Fruit fly (Drosophila melanogaster): ENCODE results near the gene CG4375.

CG4375 gene

DNA sequence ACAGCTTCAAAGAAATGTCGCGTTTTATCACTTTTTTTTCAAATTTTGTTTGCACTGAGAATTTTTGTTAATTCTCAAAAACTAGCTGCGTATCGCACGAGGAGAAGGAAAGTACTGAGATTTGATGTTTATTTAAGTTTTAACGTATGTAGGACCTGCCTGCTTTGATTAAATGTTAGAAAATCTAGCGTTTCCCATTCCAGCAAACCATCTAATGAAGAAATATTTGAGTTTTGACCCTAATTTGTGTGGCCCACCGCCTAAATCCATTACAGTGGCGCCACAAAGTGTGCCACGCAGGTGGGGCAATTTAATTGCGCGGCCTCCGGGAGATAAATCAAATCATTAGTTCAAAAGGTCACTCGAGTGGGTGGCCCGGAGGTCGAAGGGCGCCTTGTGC lies at the start of gene CG4375:
TSS of gene CG4375 (minus strand) at position 101 of the 400 bp plus-strand sequence.
- TF ChIP-seq CG4820 (GFP tag; optimal IDR thresholded peaks at IDR 0.05) (no peak), danr (GFP tag; IDR thresholded peaks at IDR 0.05) (no peak), Dp (GFP tag; optimal IDR thresholded peaks at IDR 0.05) (no peak), CG12219 (GFP tag; optimal IDR thresholded peaks at IDR 0.05) (no peak), aop (GFP tag; IDR thresholded peaks at IDR 0.05) (no peak), CHES-1-like (GFP tag; optimal IDR thresholded peaks at IDR 0.05) (no peak), CG8924 (tag; optimal IDR thresholded peaks at IDR 0.05) (no peak), Pdp1 (GFP tag; optimal IDR thresholded peaks at IDR 0.05) (no peak), HLHmδ (GFP tag; optimal IDR thresholded peaks at IDR 0.05) (no peak), NC2α (GFP tag; optimal IDR thresholded peaks at IDR 0.05) (no peak), Spps (tag; optimal IDR thresholded peaks at IDR 0.05) (no peak), CG15011 (GFP tag; optimal IDR thresholded peaks at IDR 0.05) (no peak)

DNA sequence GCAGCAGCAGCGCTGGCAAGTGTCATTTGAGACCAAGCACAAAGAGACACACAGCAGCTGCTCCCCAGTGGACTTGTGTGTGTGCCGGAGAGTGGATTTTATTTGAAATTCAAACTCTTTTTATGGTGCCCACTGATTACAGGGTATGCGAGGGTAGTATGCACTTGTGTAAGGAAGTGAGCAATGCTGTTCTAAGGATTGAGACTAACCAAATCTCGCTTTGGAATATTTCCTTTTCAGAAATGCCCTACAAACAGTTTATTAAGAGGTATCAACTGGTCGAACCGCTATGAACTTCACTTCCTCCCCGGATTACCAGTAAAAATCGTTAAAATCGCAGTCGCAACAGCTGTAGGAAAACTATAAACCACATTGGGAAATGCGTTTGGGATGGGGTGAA lies 49.1 kb upstream of the CG4375 start:
- TF ChIP-seq CG8924 (tag; optimal IDR thresholded peaks at IDR 0.05) (peak; percentile 93), CG15601 (tag; optimal IDR thresholded peaks at IDR 0.05) (peak; percentile 85), CG6654 (GFP tag; optimal IDR thresholded peaks at IDR 0.05) (peak; percentile 65), CG11398 (GFP tag; optimal IDR thresholded peaks at IDR 0.05) (peak; percentile 86), run (tag; optimal IDR thresholded peaks at IDR 0.05) (peak; percentile 62), CG9876 (GFP tag; optimal IDR thresholded peaks at IDR 0.05) (peak; percentile 89), CG15696 (tag; optimal IDR thresholded peaks at IDR 0.05) (peak; percentile 90), Opbp (GFP tag; IDR thresholded peaks at IDR 0.05; ENCODE audit: partially characterized antibody) (no peak), gem (tag; optimal IDR thresholded peaks at IDR 0.05) (peak; percentile 96), MESR4 (GFP tag; optimal IDR thresholded peaks at IDR 0.05) (peak; percentile 48), Dad (GFP tag; optimal IDR thresholded peaks at IDR 0.05) (peak; percentile 92), ap (GFP tag; IDR thresholded peaks at IDR 0.05) (peak; percentile 88), Mad (GFP tag; optimal IDR thresholded peaks at IDR 0.05) (peak; percentile 88), Jarid2 (GFP tag; optimal IDR thresholded peaks at IDR 0.05) (peak; percentile 57), Sry-β (GFP tag; optimal IDR thresholded peaks at IDR 0.05) (peak; percentile 45), inv (GFP tag; IDR thresholded peaks at IDR 0.05; ENCODE audit: partially characterized antibody) (no peak), Meics (GFP tag; optimal IDR thresholded peaks at IDR 0.05) (peak; percentile 61), CG4404 (GFP tag; IDR thresholded peaks at IDR 0.05) (peak; percentile 92), sens-2 (GFP tag; IDR thresholded peaks at IDR 0.05) (peak; percentile 92), Ptx1 (GFP tag; IDR thresholded peaks at IDR 0.05) (peak; percentile 95), CG10979 (tag; optimal IDR thresholded peaks at IDR 0.05) (peak; percentile 95), CG18619 (GFP tag; optimal IDR thresholded peaks at IDR 0.05) (peak; percentile 75), CG5180 (GFP tag; optimal IDR thresholded peaks at IDR 0.05) (peak; percentile 73), CG11093 (GFP tag; IDR thresholded peaks at IDR 0.05) (peak; percentile 93), hb (GFP tag; IDR thresholded peaks at IDR 0.05; ENCODE audit: partially characterized antibody) (no peak), Atf3 (GFP tag; optimal IDR thresholded peaks at IDR 0.05) (peak; percentile 96), CG9817 (tag; optimal IDR thresholded peaks at IDR 0.05) (peak; percentile 78), Sry-δ (GFP tag; optimal IDR thresholded peaks at IDR 0.05) (peak; percentile 58), crc (GFP tag; optimal IDR thresholded peaks at IDR 0.05) (peak; percentile 82), bbx (GFP tag; IDR thresholded peaks at IDR 0.05; ENCODE audit: partially characterized antibody) (no peak), CG15073 (GFP tag; optimal IDR thresholded peaks at IDR 0.05) (peak; percentile 79), Atf-2 (GFP tag; optimal IDR thresholded peaks at IDR 0.05) (peak; percentile 93), ara (GFP tag; IDR thresholded peaks at IDR 0.05) (peak; percentile 97), eyg (GFP tag; optimal IDR thresholded peaks at IDR 0.05) (peak; percentile 84), CG17802 (tag; optimal IDR thresholded peaks at IDR 0.05) (peak; percentile 79), jumu (GFP tag; optimal IDR thresholded peaks at IDR 0.05) (peak; percentile 95), CG2120 (GFP tag; optimal IDR thresholded peaks at IDR 0.05) (peak; percentile 70), CG42726 (GFP tag; IDR thresholded peaks at IDR 0.05; ENCODE audit: partially characterized antibody) (no peak)

Data from whole organism, embryonic.